Fruit fly (Drosophila melanogaster): Measurements from ENCODE around the gene AttD.
A peak's percentile ranks its signal among the peaks of the same experiment; 100 is the strongest.

Gene AttD

DNA sequence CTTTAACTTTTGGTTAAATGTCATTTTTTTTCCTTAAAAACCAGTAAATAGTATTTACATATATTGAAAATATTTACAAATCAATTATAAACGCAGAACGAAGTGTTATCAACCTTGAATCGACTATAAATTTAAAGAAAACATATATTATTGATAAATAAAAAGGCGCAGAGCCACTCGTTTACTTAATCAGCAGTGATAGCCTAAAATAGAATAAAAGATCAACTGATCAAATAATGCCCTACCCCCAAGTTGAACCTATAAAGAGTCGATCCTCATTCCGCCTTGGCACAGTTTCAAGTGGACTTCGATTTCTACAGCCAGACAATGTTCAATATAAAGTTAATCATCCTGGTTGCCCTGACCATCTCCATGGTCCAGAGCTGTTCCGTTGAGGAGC is 28.8 kb upstream of the AttD start, which contains the start of gene CG7606:
CG7606 (plus strand) TSS at position 301 of the 400 bp plus-strand sequence.
- TF ChIP-seq shn (GFP tag; optimal IDR thresholded peaks at IDR 0.05) (no peak), abd-A (tag; optimal IDR thresholded peaks at IDR 0.05) (no peak), PHDP (tag; optimal IDR thresholded peaks at IDR 0.05) (no peak), pum (GFP tag; optimal IDR thresholded peaks at IDR 0.05) (no peak), ash1 (GFP tag; optimal IDR thresholded peaks at IDR 0.05) (no peak), Xrp1 (GFP tag; IDR thresholded peaks at IDR 0.05) (no peak), CG31365 (tag; optimal IDR thresholded peaks at IDR 0.05) (no peak)

DNA sequence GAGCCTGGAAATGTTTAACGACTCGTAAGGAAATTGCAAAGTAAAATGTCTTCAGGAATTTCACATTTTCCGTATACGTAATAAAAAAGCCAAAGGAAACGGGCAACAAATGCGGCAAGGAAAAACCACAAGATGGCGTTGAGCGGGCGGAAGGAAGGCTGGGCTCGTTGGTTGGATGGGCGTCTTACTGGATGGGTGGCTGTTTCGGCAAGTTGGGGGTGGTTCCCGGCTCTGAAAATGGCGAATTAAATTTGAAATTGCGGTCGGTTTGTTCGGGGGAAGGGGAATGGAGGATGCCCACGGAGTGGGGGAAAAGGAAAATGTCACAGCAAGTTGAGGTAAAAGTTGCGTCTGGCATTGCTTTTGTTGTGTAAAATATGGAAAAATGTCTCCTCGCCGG is 25.4 kb upstream of the AttD start:
- 0 out of 3 replicates have a peak, but pooled peaks have one; percentile 40 for TF ChIP-seq hb (GFP tag; IDR thresholded peaks at IDR 0.05; ENCODE audit: partially characterized antibody)
- peak; percentile 79 for TF ChIP-seq Nf-YC (tag; optimal IDR thresholded peaks at IDR 0.05)
- no peak for TF ChIP-seq chm (GFP tag; IDR thresholded peaks at IDR 0.05)
- no peak for TF ChIP-seq Dref (GFP tag; IDR thresholded peaks at IDR 0.05)
- peak; percentile 83 for TF ChIP-seq Nf-YB (GFP tag; optimal IDR thresholded peaks at IDR 0.05)
- 0 out of 3 replicates have a peak, but pooled peaks have one; percentile 27 for TF ChIP-seq z (GFP tag; IDR thresholded peaks at IDR 0.05)
- no peak for TF ChIP-seq CG1024 (GFP tag; IDR thresholded peaks at IDR 0.05)
- TF ChIP-seq lmd (GFP tag; IDR thresholded peaks at IDR 0.05): peak; percentile 6; the same call in 1 of the 2 replicates

DNA sequence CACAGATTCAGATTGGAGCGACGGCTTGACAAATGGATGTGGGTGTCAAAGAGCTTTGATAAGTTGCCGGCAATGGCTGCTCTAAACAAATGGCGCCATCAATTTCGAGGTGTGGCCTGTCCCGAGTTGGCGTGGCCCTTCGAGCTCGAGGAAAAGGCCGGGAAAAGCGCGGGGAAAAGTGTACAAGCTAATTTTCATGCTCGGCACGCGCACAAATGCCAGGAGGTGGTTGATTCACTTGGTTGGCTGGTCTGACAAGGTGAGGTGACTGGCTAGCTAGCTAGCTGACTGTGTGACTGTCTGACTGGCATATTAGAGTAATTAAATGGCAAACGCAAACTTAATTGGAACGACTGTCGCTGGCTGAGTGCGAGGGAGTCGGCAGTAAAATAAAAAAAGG is 23.2 kb upstream of the AttD start:
- TF ChIP-seq Med (GFP tag) (peak; percentile 36), gsb-n (tag; optimal IDR thresholded peaks at IDR 0.05) (no peak), CG17612 (GFP tag; IDR thresholded peaks at IDR 0.05) (no peak), Nf-YB (GFP tag; optimal IDR thresholded peaks at IDR 0.05) (peak; percentile 72), Nf-YC (tag; optimal IDR thresholded peaks at IDR 0.05) (peak; percentile 53)

DNA sequence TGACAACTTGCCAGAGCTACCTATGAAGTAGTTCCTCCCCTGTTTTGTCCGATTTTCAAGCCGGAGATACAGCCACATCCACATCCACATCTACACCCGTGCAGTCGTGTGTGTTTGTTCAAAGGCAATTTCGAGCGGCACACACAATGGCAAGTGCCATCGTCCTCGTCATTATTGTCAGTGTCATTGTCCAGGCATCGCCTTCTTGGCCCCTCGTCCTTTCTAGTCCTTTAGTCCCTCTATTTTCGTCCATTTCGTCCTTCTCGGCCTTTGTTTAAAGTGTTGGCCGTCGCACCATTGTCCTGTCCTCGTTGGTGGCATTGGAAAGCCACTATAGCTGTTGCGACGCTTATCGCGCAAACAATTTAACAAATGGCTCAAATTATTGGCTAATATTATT is 22.1 kb upstream of the AttD start:
- TF ChIP-seq prd (optimal IDR thresholded peaks at IDR 0.05) (no peak), prd (GFP tag; IDR thresholded peaks at IDR 0.05) (0 out of 3 replicates have a peak, but pooled peaks have one; percentile 9), Ets65A (GFP tag) (peak; percentile 18), CG17359 (tag; optimal IDR thresholded peaks at IDR 0.05) (no peak), Opbp (GFP tag; IDR thresholded peaks at IDR 0.05; ENCODE audit: partially characterized antibody) (0 out of 3 replicates have a peak, but pooled peaks have one; percentile 9), D (optimal IDR thresholded peaks at IDR 0.05) (peak; percentile 95), D (GFP tag; optimal IDR thresholded peaks at IDR 0.05) (no peak)

DNA sequence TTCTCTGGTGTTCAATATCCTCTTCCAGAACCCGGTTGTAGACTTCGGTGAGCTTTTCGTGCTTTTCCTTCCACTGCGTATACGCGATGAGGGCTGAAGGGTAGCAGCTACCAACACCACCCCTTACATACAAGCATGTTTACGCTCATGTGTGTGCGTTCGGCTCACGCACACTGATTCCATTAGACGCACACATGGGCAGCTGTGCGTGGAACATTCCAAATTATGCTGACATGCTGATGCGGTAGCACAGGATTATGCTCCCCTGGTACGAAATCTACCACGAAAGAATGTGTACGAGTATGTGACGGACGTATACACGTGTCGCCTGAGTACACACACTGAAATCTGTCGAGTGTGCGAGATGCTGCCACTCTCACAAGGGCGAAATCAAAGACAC is 21.4 kb upstream of the AttD start:
- TF ChIP-seq zen (tag; optimal IDR thresholded peaks at IDR 0.05) (no peak), CG16815 (GFP tag; optimal IDR thresholded peaks at IDR 0.05) (no peak), CG13287 (GFP tag; IDR thresholded peaks at IDR 0.05; ENCODE audit: partially characterized antibody) (peak; percentile 43), odd (GFP tag; optimal IDR thresholded peaks at IDR 0.05) (no peak), mirr (GFP tag; optimal IDR thresholded peaks at IDR 0.05) (peak; percentile 85), nau (GFP tag; optimal IDR thresholded peaks at IDR 0.05) (no peak), lmd (GFP tag; IDR thresholded peaks at IDR 0.05) (no peak), CG12155 (GFP tag; optimal IDR thresholded peaks at IDR 0.05) (no peak), CG12104 (GFP tag; optimal IDR thresholded peaks at IDR 0.05) (no peak), Elba2 (GFP tag; optimal IDR thresholded peaks at IDR 0.05) (no peak), peb (GFP tag; IDR thresholded peaks at IDR 0.05) (no peak), Scr (GFP tag; IDR thresholded peaks at IDR 0.05; ENCODE audit: partially characterized antibody) (peak; percentile 40), CTCF (GFP tag; optimal IDR thresholded peaks at IDR 0.05) (peak; percentile 74), bbx (GFP tag; IDR thresholded peaks at IDR 0.05; ENCODE audit: partially characterized antibody) (0 out of 2 replicates have a peak, but pooled peaks have one; percentile 35), CG2889 (GFP tag; IDR thresholded peaks at IDR 0.05) (no peak), HmgZ (tag; optimal IDR thresholded peaks at IDR 0.05) (peak; percentile 21), CG7372 (GFP tag; IDR thresholded peaks at IDR 0.05) (peak; percentile 92), twi (tag; optimal IDR thresholded peaks at IDR 0.05) (peak; percentile 94), CG6791 (GFP tag; IDR thresholded peaks at IDR 0.05; ENCODE audit: partially characterized antibody) (peak; percentile 61; the same call in 2 of the 3 replicates), tup (GFP tag; optimal IDR thresholded peaks at IDR 0.05) (no peak), Kr (GFP tag; optimal IDR thresholded peaks at IDR 0.05) (peak; percentile 30), CG30403 (GFP tag; optimal IDR thresholded peaks at IDR 0.05) (no peak), CG31365 (tag; optimal IDR thresholded peaks at IDR 0.05) (no peak)
